Fruit fly (Drosophila melanogaster) whole organism, pupa: ENCODE results near the gene Ptp61F.
A peak's percentile ranks its signal among the peaks of the same experiment; 100 is the strongest.

ENCODE experiments used
- CG10348 ChIP-seq: fragments of 200-800 bp; sonication (Bioruptor generic); IDR thresholded peaks from 2 replicates; pipeline ENCODE4 v1.3.6; 2022; ENCODE audit warnings: missing biosample characterization, missing genetic modification characterization
- CG12605 ChIP-seq: fragments of 200-800 bp; sonication (Bioruptor generic); IDR thresholded peaks from 2 replicates; pipeline ENCODE4 v1.3.6; 2022; ENCODE audit warnings: missing biosample characterization, missing genetic modification characterization
- CG13204 ChIP-seq: fragments of 200-800 bp; sonication (Bioruptor generic); optimal IDR thresholded peaks from 2 replicates; lab custom pipeline; 2018; ENCODE audit warnings: missing biosample characterization, mild to moderate bottlenecking, missing genetic modification characterization, moderate library complexity
- CG14655 ChIP-seq: fragments of 200-800 bp; sonication (Bioruptor generic); optimal IDR thresholded peaks from 3 replicates; lab custom pipeline; 2017; ENCODE audit warnings: mild to moderate bottlenecking, missing biosample characterization, missing genetic modification reagents, missing genetic modification characterization
- CG15710 ChIP-seq: fragments of 200-800 bp; sonication (Bioruptor generic); optimal IDR thresholded peaks from 2 replicates; lab custom pipeline; 2018; ENCODE audit warnings: missing biosample characterization, mild to moderate bottlenecking, missing genetic modification characterization, moderate library complexity
- CG17806 ChIP-seq: fragments of 200-800 bp; sonication (Bioruptor generic); optimal IDR thresholded peaks from 2 replicates; lab custom pipeline; 2018; ENCODE audit warnings: missing biosample characterization, mild to moderate bottlenecking, missing genetic modification characterization, moderate library complexity
- CG32121 ChIP-seq: fragments of 200-800 bp; sonication (Bioruptor generic); IDR thresholded peaks from 2 replicates; pipeline ENCODE4 v1.3.6; 2022; ENCODE audit warnings: missing biosample characterization, missing genetic modification characterization
- CG34367 ChIP-seq: fragments of 200-800 bp; sonication (Bioruptor generic); optimal IDR thresholded peaks from 2 replicates; lab custom pipeline; 2018; ENCODE audit warnings: missing biosample characterization, mild to moderate bottlenecking, missing genetic modification characterization
- CG4496 ChIP-seq: fragments of 200-800 bp; sonication (Bioruptor generic); IDR thresholded peaks from 3 replicates; pipeline ENCODE4 v1.3.6; 2022; ENCODE audit warnings: missing biosample characterization, missing genetic modification characterization
- CG8159 ChIP-seq: fragments of 200-800 bp; sonication (Bioruptor generic); optimal IDR thresholded peaks from 3 replicates; lab custom pipeline; 2018; ENCODE audit warnings: missing biosample characterization, mild to moderate bottlenecking, missing genetic modification characterization, moderate library complexity
- CG8301 ChIP-seq: fragments of 200-800 bp; sonication (Bioruptor generic); optimal IDR thresholded peaks from 2 replicates; lab custom pipeline; 2018; ENCODE audit warnings: missing biosample characterization, mild to moderate bottlenecking, missing genetic modification characterization
- CG9948 ChIP-seq: fragments of 200-800 bp; sonication (Bioruptor generic); optimal IDR thresholded peaks from 2 replicates; lab custom pipeline; 2018; ENCODE audit warnings: missing biosample characterization, mild to moderate bottlenecking, missing genetic modification characterization, moderate library complexity
- D1 ChIP-seq: fragments of 200-800 bp; sonication (Bioruptor generic); optimal IDR thresholded peaks from 2 replicates; lab custom pipeline; 2018; ENCODE audit warnings: missing biosample characterization, mild to moderate bottlenecking, missing genetic modification characterization, moderate library complexity
- EcR ChIP-seq: fragments of 200-800 bp; sonication (Bioruptor generic); optimal IDR thresholded peaks from 3 replicates; lab custom pipeline; 2019; ENCODE audit warnings: missing biosample characterization, missing genetic modification characterization, mild to moderate bottlenecking, moderate library complexity, missing genetic modification reagents
- Ets98B ChIP-seq: fragments of 200-800 bp; sonication (Bioruptor generic); IDR thresholded peaks from 2 replicates; pipeline ENCODE4 v1.3.6; 2022; ENCODE audit warnings: missing biosample characterization, missing genetic modification characterization
- Pif1A ChIP-seq: fragments of 200-800 bp; sonication (Bioruptor generic); optimal IDR thresholded peaks from 3 replicates; lab custom pipeline; 2016; ENCODE audit warnings: missing biosample characterization, missing genetic modification characterization
- Pif1B ChIP-seq: fragments of 200-800 bp; sonication (Bioruptor generic); optimal IDR thresholded peaks from 3 replicates; lab custom pipeline; 2016; ENCODE audit warnings: missing biosample characterization, missing genetic modification characterization
- Snoo ChIP-seq: fragments of 200-800 bp; sonication (Bioruptor generic); optimal IDR thresholded peaks from 3 replicates; lab custom pipeline; 2017; ENCODE audit warnings: missing biosample characterization, mild to moderate bottlenecking, missing genetic modification characterization, inconsistent platforms
- fd96Ca ChIP-seq: fragments of 200-800 bp; sonication (Bioruptor generic); IDR thresholded peaks from 3 replicates; pipeline ENCODE4 v1.3.6; 2022; ENCODE audit warnings: missing biosample characterization, missing genetic modification characterization
- gl ChIP-seq: fragments of 200-800 bp; sonication (Bioruptor generic); optimal IDR thresholded peaks from 2 replicates; lab custom pipeline; 2018; ENCODE audit warnings: missing biosample characterization, mild to moderate bottlenecking, missing genetic modification characterization
- rn ChIP-seq: fragments of 200-800 bp; sonication (Bioruptor generic); IDR thresholded peaks from 2 replicates; pipeline ENCODE4 v1.3.6; 2022; ENCODE audit warnings: missing biosample characterization, missing genetic modification characterization

Ptp61F gene

DNA sequence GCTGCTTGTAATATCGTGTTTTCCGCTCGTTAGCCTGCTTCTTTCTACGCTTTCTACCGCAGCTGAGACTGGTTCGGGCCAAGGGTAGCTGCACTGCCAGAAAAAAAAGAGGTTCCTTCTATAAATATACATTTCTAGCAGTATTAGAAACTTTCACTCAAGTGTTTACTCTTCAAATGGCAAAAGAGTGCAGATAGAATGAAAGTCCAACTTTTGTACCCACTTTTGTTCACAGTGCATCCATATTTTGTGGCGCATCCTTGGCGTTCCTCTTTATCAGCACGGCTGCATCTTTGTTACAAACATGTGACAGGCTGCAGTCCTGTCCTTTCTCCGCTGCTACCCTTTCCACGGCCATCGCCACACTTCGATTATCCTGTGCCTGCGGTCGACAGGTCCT is 116.7 kb downstream of the Ptp61F start:
- no peak for TF ChIP-seq CG32121 (GFP tag; lab: Robert Waterston, UW)
- TF ChIP-seq gl: no peak
- TF ChIP-seq CG12605 (GFP tag; lab: Robert Waterston, UW): no peak
- TF ChIP-seq CG17806 (tag; lab: Kevin White, UChicago): no peak
- TF ChIP-seq Pif1B (GFP tag; lab: Kevin White, UChicago): no peak
- TF ChIP-seq fd96Ca (GFP tag; lab: Robert Waterston, UW): no peak
- no peak for TF ChIP-seq Pif1A (GFP tag; lab: Kevin White, UChicago)
- TF ChIP-seq CG15710 (tag; lab: Kevin White, UChicago): no peak
- TF ChIP-seq Ets98B (GFP tag; lab: Robert Waterston, UW): no peak
- TF ChIP-seq Snoo: no peak
- TF ChIP-seq D1 (tag; lab: Kevin White, UChicago): no peak
- no peak for TF ChIP-seq EcR
- TF ChIP-seq rn (GFP tag; lab: Robert Waterston, UW): no peak
- no peak for TF ChIP-seq CG13204 (GFP tag; lab: Kevin White, UChicago)
- TF ChIP-seq CG14655 (GFP tag; lab: Kevin White, UChicago): no peak
- no peak for TF ChIP-seq CG8159 (tag; lab: Kevin White, UChicago)
- no peak for TF ChIP-seq CG9948
- TF ChIP-seq CG34367 (tag; lab: Kevin White, UChicago): no peak
- no peak for TF ChIP-seq CG8301
- TF ChIP-seq CG4496: no peak

DNA sequence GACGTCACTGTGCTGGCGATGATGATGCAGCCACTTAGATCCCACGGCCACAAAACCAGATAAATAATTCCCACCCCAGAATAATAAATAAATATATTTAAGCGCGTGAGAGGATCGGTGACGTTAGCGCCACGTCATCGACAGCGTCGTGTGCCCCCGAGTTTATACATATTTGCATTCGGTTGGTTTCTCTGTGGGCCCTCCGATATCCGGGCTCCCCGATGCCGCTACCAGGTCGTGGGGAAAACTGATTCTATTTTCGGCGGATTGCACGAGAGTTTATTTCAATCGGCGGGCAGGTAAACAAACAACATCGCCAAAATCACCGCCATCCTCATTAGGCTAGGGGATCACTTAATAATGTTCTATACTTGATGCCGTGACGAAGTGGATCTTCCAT is 120.8 kb downstream of the Ptp61F start:
- no peak for TF ChIP-seq Pif1B (GFP tag; lab: Kevin White, UChicago)
- TF ChIP-seq Ets98B (GFP tag; lab: Robert Waterston, UW): no peak
- no peak for TF ChIP-seq fd96Ca (GFP tag; lab: Robert Waterston, UW)
- no peak for TF ChIP-seq D1 (tag; lab: Kevin White, UChicago)

DNA sequence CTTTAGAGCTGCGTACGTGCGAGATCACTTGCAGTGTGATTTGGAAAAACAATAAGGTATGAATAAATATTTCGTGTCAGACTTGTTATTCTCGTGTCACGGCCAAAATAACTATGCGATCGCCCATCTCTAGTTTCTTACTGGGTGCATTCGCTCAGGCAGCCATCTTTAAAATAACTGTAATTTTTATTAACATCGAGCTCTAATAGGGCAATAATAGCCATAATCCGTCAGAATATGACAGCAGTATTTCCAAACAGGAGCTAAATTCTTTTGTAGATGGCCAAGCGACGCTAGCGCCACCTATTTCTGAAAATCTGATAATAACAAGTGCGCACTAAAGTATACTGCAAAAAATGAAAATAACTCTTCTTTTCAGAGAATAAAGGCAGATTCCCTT is 123.0 kb downstream of the Ptp61F start:
- TF ChIP-seq CG4496: 0 out of 3 replicates have a peak, but pooled peaks have one; percentile 10
- no peak for TF ChIP-seq CG8159 (tag; lab: Kevin White, UChicago)
- peak; percentile 32 for TF ChIP-seq D1 (tag; lab: Kevin White, UChicago)
- no peak for TF ChIP-seq Pif1A (GFP tag; lab: Kevin White, UChicago)
- no peak for TF ChIP-seq CG10348 (GFP tag; lab: Robert Waterston, UW)
- TF ChIP-seq CG34367 (tag; lab: Kevin White, UChicago): no peak
- no peak for TF ChIP-seq CG13204 (GFP tag; lab: Kevin White, UChicago)
- no peak for TF ChIP-seq CG14655 (GFP tag; lab: Kevin White, UChicago)
- no peak for TF ChIP-seq Pif1B (GFP tag; lab: Kevin White, UChicago)
- TF ChIP-seq gl: no peak
- no peak for TF ChIP-seq CG8301
- TF ChIP-seq fd96Ca (GFP tag; lab: Robert Waterston, UW): 0 out of 3 replicates have a peak, but pooled peaks have one; percentile 3
- no peak for TF ChIP-seq CG17806 (tag; lab: Kevin White, UChicago)
- peak; percentile 31 for TF ChIP-seq EcR
- TF ChIP-seq Snoo: no peak
- 0 out of 2 replicates have a peak, but pooled peaks have one; percentile 19 for TF ChIP-seq Ets98B (GFP tag; lab: Robert Waterston, UW)
- no peak for TF ChIP-seq CG32121 (GFP tag; lab: Robert Waterston, UW)
- TF ChIP-seq CG15710 (tag; lab: Kevin White, UChicago): no peak
- no peak for TF ChIP-seq CG12605 (GFP tag; lab: Robert Waterston, UW)
- no peak for TF ChIP-seq CG9948
- TF ChIP-seq rn (GFP tag; lab: Robert Waterston, UW): no peak

DNA sequence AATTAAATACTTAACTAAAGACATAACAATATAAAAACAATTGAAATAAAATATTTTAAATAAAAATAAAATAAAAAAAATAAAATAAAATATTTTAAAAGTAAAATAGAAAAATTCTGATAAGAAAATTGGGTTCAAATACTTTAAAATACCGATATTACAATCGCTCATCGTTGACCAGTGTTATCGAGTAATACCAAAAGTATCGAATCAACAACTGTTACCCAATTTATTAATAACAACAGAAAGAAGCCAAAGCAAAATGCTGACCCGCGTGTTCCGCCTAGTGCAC is 124.2 kb downstream of the Ptp61F start, which contains the start of gene CG9166:
CG9166 (plus strand) TSS at position 193 of the 292 bp plus-strand sequence.
- TF ChIP-seq CG13204 (GFP tag; lab: Kevin White, UChicago) (no peak), rn (GFP tag; lab: Robert Waterston, UW) (no peak), EcR (no peak)

DNA sequence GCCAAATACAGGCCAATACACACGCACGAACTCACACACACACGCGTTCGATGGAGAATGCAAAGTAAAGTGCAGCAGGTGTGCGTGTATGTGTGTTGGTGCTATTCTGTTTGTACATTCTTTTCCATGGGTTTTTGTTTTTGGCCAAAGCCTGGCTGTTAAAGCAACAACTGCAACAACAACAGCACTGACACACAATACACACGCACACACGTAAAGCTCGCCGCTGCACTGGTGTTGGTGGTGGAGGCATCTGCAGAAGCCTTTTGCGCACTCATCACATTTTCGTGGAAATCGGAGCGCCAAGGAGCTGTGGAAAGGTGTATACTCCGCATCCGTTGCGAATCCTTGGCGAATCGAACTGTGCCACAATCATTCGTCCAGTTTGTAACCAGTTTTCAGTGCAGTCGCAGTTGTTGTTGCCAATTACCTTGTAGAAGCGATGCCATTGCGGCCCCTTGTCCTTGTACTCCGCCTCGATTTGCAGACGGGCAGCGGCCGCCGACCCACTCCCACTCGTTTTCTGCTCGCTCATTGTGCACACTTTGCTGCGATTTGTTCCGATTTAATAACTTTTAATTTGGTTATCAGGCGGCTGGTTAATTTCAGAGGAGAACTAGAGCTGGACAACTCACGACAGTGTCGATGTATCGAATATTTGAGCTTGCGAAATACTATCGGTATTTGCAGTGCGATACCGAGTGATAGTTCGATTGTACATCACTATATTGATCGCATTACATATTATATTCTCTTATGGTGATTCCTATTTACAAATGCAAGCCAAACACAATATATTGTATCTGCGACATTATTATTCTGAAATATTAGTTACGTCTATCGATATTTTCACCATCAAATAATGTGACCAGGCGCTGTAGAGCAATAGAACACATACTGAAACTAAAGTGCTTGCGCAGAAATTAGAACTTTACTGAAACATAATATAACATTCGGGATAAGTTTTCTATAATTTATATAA is 124.8 kb downstream of the Ptp61F start:
- TF ChIP-seq CG15710 (tag; lab: Kevin White, UChicago) (peak; percentile 24), CG10348 (GFP tag; lab: Robert Waterston, UW) (no peak), rn (GFP tag; lab: Robert Waterston, UW) (no peak), CG8301 (no peak), CG17806 (tag; lab: Kevin White, UChicago) (peak; percentile 4), D1 (tag; lab: Kevin White, UChicago) (no peak), CG32121 (GFP tag; lab: Robert Waterston, UW) (no peak), EcR (no peak), fd96Ca (GFP tag; lab: Robert Waterston, UW) (no peak), CG4496 (no peak), Snoo (peak; percentile 28), CG9948 (no peak), gl (no peak), Pif1B (GFP tag; lab: Kevin White, UChicago) (no peak), CG34367 (tag; lab: Kevin White, UChicago) (no peak), Pif1A (GFP tag; lab: Kevin White, UChicago) (peak; percentile 36), CG8159 (tag; lab: Kevin White, UChicago) (peak; percentile 41), CG12605 (GFP tag; lab: Robert Waterston, UW) (no peak), CG13204 (GFP tag; lab: Kevin White, UChicago) (no peak), Ets98B (GFP tag; lab: Robert Waterston, UW) (peak; percentile 40; the same call in 1 of the 2 replicates), CG14655 (GFP tag; lab: Kevin White, UChicago) (no peak)
- TF ChIP-seq, all 21 proteins: peak for 6
